Worm (Caenorhabditis elegans) whole organism, L4 larva: ENCODE results near the gene K10G9.2.

ENCODE experiments used
- F26F4.8 ChIP-seq: fragments of 200-800 bp; sonication (Bioruptor generic); conservative IDR thresholded peaks from 2 replicates; pipeline ENCODE4 v1.3.6; 2022; ENCODE audit warnings: missing genetic modification characterization, missing compliant biosample characterization
- F44E2.7 ChIP-seq: fragments of 200-800 bp; sonication (Bioruptor generic); IDR thresholded peaks from 2 replicates; pipeline ENCODE4 v2.1.2; 2022; ENCODE audit warnings: missing genetic modification characterization, missing compliant biosample characterization
- R02D3.7 ChIP-seq: fragments of 150-350 bp; sonication (generic microtip); optimal IDR thresholded peaks from 3 replicates; lab custom pipeline; 2014; ENCODE audit warnings: missing biosample characterization, missing genetic modification characterization
- T20F7.1 ChIP-seq: fragments of 200-800 bp; sonication (Bioruptor generic); optimal IDR thresholded peaks from 2 replicates; lab custom pipeline; 2018; ENCODE audit warnings: mild to moderate bottlenecking, missing genetic modification characterization, missing compliant biosample characterization
- T26A8.4 ChIP-seq: fragments of 200-800 bp; sonication (Bioruptor generic); IDR thresholded peaks from 2 replicates; pipeline ENCODE4 v1.3.6; 2022; ENCODE audit warnings: missing genetic modification characterization, missing compliant biosample characterization
- Y48G9A.11 ChIP-seq: fragments of 200-800 bp; sonication (Bioruptor generic); IDR thresholded peaks from 2 replicates; pipeline ENCODE4 v1.3.6; 2022; ENCODE audit warnings: missing genetic modification reagents, missing genetic modification characterization, missing compliant biosample characterization
- Y5F2A.4 ChIP-seq: fragments of 200-800 bp; sonication (Bioruptor generic); optimal IDR thresholded peaks from 2 replicates; lab custom pipeline; 2018; ENCODE audit warnings: mild to moderate bottlenecking, missing genetic modification characterization, missing compliant biosample characterization
- ama-1 ChIP-seq: fragments of 150-350 bp; optimal IDR thresholded peaks from 2 replicates; lab custom pipeline; 2014; ENCODE audit warnings: inconsistent platforms, mixed read lengths
- arid-1 ChIP-seq: fragments of 200-800 bp; sonication (Bioruptor generic); conservative IDR thresholded peaks from 2 replicates; pipeline ENCODE4 v1.3.6; 2022; ENCODE audit warnings: missing genetic modification reagents, missing genetic modification characterization, missing compliant biosample characterization
- ceh-20 ChIP-seq: fragments of 200-800 bp; sonication (Bioruptor generic); IDR thresholded peaks from 2 replicates; pipeline ENCODE4 v1.3.6; 2022; ENCODE audit warnings: missing genetic modification reagents, missing genetic modification characterization, missing compliant biosample characterization
- ceh-28 ChIP-seq: fragments of 150-350 bp; optimal IDR thresholded peaks from 2 replicates; lab custom pipeline; 2014; ENCODE audit warnings: missing biosample characterization, missing genetic modification reagents, missing genetic modification characterization
- ceh-44 ChIP-seq: fragments of 200-800 bp; sonication (Bioruptor generic); IDR thresholded peaks from 2 replicates; pipeline ENCODE4 v1.3.6; 2022; ENCODE audit warnings: missing genetic modification reagents, missing genetic modification characterization, missing compliant biosample characterization
- ceh-62 ChIP-seq: sonication (generic microtip); optimal IDR thresholded peaks from 2 replicates; lab custom pipeline; 2017; ENCODE audit warnings: missing biosample characterization, missing genetic modification characterization
- ces-1 ChIP-seq: fragments of 150-350 bp; sonication (generic microtip); optimal IDR thresholded peaks from 4 replicates; lab custom pipeline; 2014; ENCODE audit warnings: missing biosample characterization, missing genetic modification reagents, missing genetic modification characterization
- ctbp-1 ChIP-seq: fragments of 200-800 bp; sonication (Bioruptor generic); IDR thresholded peaks from 2 replicates; pipeline ENCODE4 v1.3.6; 2022; ENCODE audit warnings: missing genetic modification reagents, missing genetic modification characterization, missing compliant biosample characterization
- daf-16 ChIP-seq, 3 experiments: sonication (generic microtip); optimal IDR thresholded peaks; 2 replicates each; lab custom pipeline; 2016 to 2017; ENCODE audit warnings: missing genetic modification characterization in 3 of 3, missing genetic modification reagents in 3 of 3, mild to moderate bottlenecking in 2 of 3, missing compliant biosample characterization in 2 of 3, missing biosample characterization in 1 of 3, moderate library complexity in 1 of 3
- daf-19 ChIP-seq: fragments of 200-800 bp; sonication (Bioruptor generic); conservative IDR thresholded peaks from 2 replicates; pipeline ENCODE4 v1.3.6; 2022; ENCODE audit warnings: missing genetic modification characterization, missing compliant biosample characterization
- dmd-6 ChIP-seq: fragments of 200-800 bp; sonication (Bioruptor generic); IDR thresholded peaks from 2 replicates; pipeline ENCODE4 v1.3.6; 2022; ENCODE audit warnings: missing genetic modification reagents, missing genetic modification characterization, missing compliant biosample characterization
- dmd-9 ChIP-seq: fragments of 200-800 bp; sonication (Bioruptor generic); IDR thresholded peaks from 2 replicates; pipeline ENCODE4 v1.3.6; 2022; ENCODE audit warnings: missing genetic modification reagents, missing genetic modification characterization, missing compliant biosample characterization
- dve-1 ChIP-seq: sonication (generic microtip); optimal IDR thresholded peaks from 2 replicates; lab custom pipeline; 2017; ENCODE audit warnings: antibody characterized with exemption, mild to moderate bottlenecking, missing genetic modification characterization, missing compliant biosample characterization; ENCODE audit not compliant: insufficient read depth
- hif-1 ChIP-seq, 2 experiments: sonication (generic microtip); optimal IDR thresholded peaks; 2 replicates each; lab custom pipeline; 2016 to 2017; ENCODE audit warnings: missing compliant biosample characterization in 2 of 2, missing genetic modification characterization in 2 of 2, missing genetic modification reagents in 2 of 2, missing genotype in 2 of 2, mild to moderate bottlenecking in 1 of 2
- hlh-11 ChIP-seq: fragments of 200-800 bp; sonication (Bioruptor generic); optimal IDR thresholded peaks from 2 replicates; lab custom pipeline; 2018; ENCODE audit warnings: mild to moderate bottlenecking, missing genetic modification characterization, missing compliant biosample characterization
- hlh-30 ChIP-seq: sonication (generic microtip); optimal IDR thresholded peaks from 2 replicates; lab custom pipeline; 2017; ENCODE audit warnings: antibody characterized with exemption, mild to moderate bottlenecking, missing genetic modification characterization, missing compliant biosample characterization; ENCODE audit not compliant: insufficient read depth
- lim-7 ChIP-seq: fragments of 200-800 bp; sonication (Bioruptor generic); IDR thresholded peaks from 2 replicates; pipeline ENCODE4 v1.3.6; 2022; ENCODE audit warnings: missing genetic modification characterization, missing compliant biosample characterization
- lin-15B ChIP-seq: fragments of 150-350 bp; sonication (generic microtip); optimal IDR thresholded peaks from 3 replicates; lab custom pipeline; 2014; ENCODE audit warnings: missing biosample characterization, missing genetic modification characterization
- lir-3 ChIP-seq: sonication (generic microtip); optimal IDR thresholded peaks from 2 replicates; lab custom pipeline; 2016; ENCODE audit warnings: mild to moderate bottlenecking, missing genetic modification characterization, missing compliant biosample characterization
- madf-5 ChIP-seq, 2 experiments: fragments of 200-800 bp; sonication (Bioruptor generic); IDR thresholded peaks; 2 replicates each; pipeline ENCODE4 v1.3.6; 2022; ENCODE audit warnings: missing compliant biosample characterization in 2 of 2, missing genetic modification characterization in 2 of 2
- mdl-1 ChIP-seq, 2 experiments: fragments of 150-350 bp in 1 of 2; sonication (generic microtip) in 1 of 2; optimal IDR thresholded peaks; 2 replicates each; lab custom pipeline; 2014 to 2017; ENCODE audit warnings: missing biosample characterization in 2 of 2, missing genetic modification characterization in 2 of 2
- mes-2 ChIP-seq: sonication (generic microtip); optimal IDR thresholded peaks from 2 replicates; lab custom pipeline; 2016; ENCODE audit warnings: missing genotype, mild to moderate bottlenecking, missing genetic modification characterization, missing compliant biosample characterization; ENCODE audit not compliant: poor library complexity, severe bottlenecking
- mxl-2 ChIP-seq: fragments of 200-800 bp; sonication (Bioruptor generic); conservative IDR thresholded peaks from 2 replicates; pipeline ENCODE4 v1.3.6; 2022; ENCODE audit warnings: missing genetic modification reagents, missing genetic modification characterization, missing compliant biosample characterization
- nhr-102 ChIP-seq: sonication (generic microtip); optimal IDR thresholded peaks from 2 replicates; lab custom pipeline; 2016; ENCODE audit warnings: mild to moderate bottlenecking, missing genetic modification characterization, moderate library complexity, missing compliant biosample characterization
- nhr-111 ChIP-seq: fragments of 200-800 bp; sonication (Bioruptor generic); optimal IDR thresholded peaks from 2 replicates; lab custom pipeline; 2018; ENCODE audit warnings: mild to moderate bottlenecking, missing genetic modification characterization, missing compliant biosample characterization
- nhr-237 ChIP-seq: sonication (generic microtip); optimal IDR thresholded peaks from 2 replicates; lab custom pipeline; 2017; ENCODE audit warnings: missing biosample characterization, missing genetic modification characterization
- nhr-25 ChIP-seq: sonication (generic microtip); optimal IDR thresholded peaks from 2 replicates; lab custom pipeline; 2017; ENCODE audit warnings: missing genetic modification characterization, mild to moderate bottlenecking, missing compliant biosample characterization, antibody characterized with exemption, moderate library complexity, borderline replicate concordance; ENCODE audit not compliant: insufficient read depth
- nhr-28 ChIP-seq: fragments of 150-350 bp; optimal IDR thresholded peaks from 2 replicates; lab custom pipeline; 2014; ENCODE audit warnings: missing biosample characterization, missing genetic modification characterization
- nhr-41 ChIP-seq: fragments of 200-800 bp; sonication (Bioruptor generic); IDR thresholded peaks from 2 replicates; pipeline ENCODE4 v1.3.6; 2022; ENCODE audit warnings: missing genetic modification reagents, missing genetic modification characterization, missing compliant biosample characterization
- nhr-48 ChIP-seq: sonication (generic microtip); optimal IDR thresholded peaks from 2 replicates; lab custom pipeline; 2016; ENCODE audit warnings: mild to moderate bottlenecking, missing genetic modification characterization, missing compliant biosample characterization
- nhr-6 ChIP-seq: fragments of 150-350 bp; optimal IDR thresholded peaks from 2 replicates; lab custom pipeline; 2014; ENCODE audit warnings: missing biosample characterization, missing genetic modification characterization
- pha-4 ChIP-seq, 2 experiments: fragments of 150-350 bp in 1 of 2; fragments of 200-800 bp in 1 of 2; sonication (Bioruptor generic) in 1 of 2; IDR thresholded peaks in 1 of 2; optimal IDR thresholded peaks in 1 of 2; 2 replicates each; pipeline versions ENCODE4 v1.3.6 to Lab custom; 2014 to 2022; ENCODE audit warnings: missing genetic modification characterization in 2 of 2, missing genetic modification reagents in 2 of 2, missing biosample characterization in 1 of 2, missing compliant biosample characterization in 1 of 2
- set-16 ChIP-seq: fragments of 200-800 bp; sonication (Bioruptor generic); IDR thresholded peaks from 2 replicates; pipeline ENCODE4 v1.3.6; 2022; ENCODE audit warnings: missing genetic modification reagents, missing genetic modification characterization, missing compliant biosample characterization
- snpc-1.2 ChIP-seq: fragments of 200-800 bp; sonication (Bioruptor generic); IDR thresholded peaks from 2 replicates; pipeline ENCODE4 v1.3.6; 2022; ENCODE audit warnings: missing genetic modification reagents, missing genetic modification characterization, missing compliant biosample characterization
- spr-3 ChIP-seq: fragments of 200-800 bp; sonication (Bioruptor generic); optimal IDR thresholded peaks from 2 replicates; lab custom pipeline; 2018; ENCODE audit warnings: mild to moderate bottlenecking, missing genetic modification characterization, missing compliant biosample characterization
- unc-62 ChIP-seq, 3 experiments: fragments of 150-350 bp in 1 of 3; sonication (generic microtip); optimal IDR thresholded peaks in 2 of 3; peaks in 1 of 3; 1 replicate in 1 of 3; 2 replicates in 2 of 3; lab custom pipeline; 2014 to 2017; ENCODE audit warnings: missing biosample characterization in 3 of 3, missing genetic modification characterization in 3 of 3, missing genetic modification reagents in 3 of 3, missing genotype in 1 of 3
- zag-1 ChIP-seq: fragments of 150-350 bp; optimal IDR thresholded peaks from 2 replicates; lab custom pipeline; 2014; ENCODE audit warnings: missing biosample characterization, missing genetic modification characterization
- zip-11 ChIP-seq: fragments of 200-800 bp; sonication (Bioruptor generic); IDR thresholded peaks from 2 replicates; pipeline ENCODE4 v1.3.6; 2022; ENCODE audit warnings: missing genetic modification characterization, missing compliant biosample characterization
- zip-2 ChIP-seq: fragments of 150-350 bp; optimal IDR thresholded peaks from 2 replicates; lab custom pipeline; 2014; ENCODE audit warnings: missing biosample characterization, missing genetic modification characterization

K10G9.2 gene

DNA sequence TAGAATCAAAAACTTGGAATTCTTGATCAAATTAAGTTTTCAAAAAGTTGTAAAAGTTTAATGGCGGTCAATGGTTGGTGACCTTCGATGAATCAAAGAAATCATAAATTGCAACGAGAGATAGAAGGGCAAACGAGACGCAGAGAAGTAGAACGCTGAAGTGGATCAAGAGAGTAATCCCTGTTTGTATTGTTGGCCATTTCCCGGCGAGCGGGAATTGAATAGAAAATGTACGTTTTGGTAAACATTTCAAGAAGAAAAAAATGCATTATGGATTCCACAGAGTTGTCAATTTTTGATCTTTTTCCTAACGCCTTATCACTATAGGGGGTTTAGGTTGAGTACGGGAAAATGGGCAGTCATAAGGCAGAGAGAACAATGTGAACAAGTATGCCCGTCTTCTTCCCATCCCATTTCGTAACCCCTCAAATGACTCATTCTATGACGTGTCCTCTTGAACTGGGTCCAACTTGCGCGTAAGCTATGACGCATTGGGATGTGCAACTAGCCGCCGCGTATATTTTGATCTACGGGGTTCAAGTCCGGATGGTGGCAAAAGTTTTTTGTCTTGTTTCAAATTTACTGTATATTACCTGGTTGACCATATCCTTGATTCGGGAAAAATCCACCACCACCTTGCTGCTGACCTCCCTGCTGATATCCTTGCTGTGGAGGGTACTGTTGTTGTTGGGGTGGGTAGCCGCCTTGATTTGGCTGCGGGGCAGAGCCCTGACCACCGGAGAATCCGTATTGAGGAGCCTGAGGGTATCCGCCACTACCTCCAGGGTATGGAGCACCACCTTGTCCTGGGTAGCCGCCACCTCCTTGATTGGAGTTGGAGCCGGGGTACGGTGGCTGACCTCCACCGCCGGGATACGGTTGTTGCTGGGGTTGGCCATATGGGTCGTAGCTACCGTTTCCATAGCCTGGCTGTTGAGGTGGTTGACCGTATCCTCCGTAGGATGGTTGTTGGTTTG is 43.1 kb downstream of the K10G9.2 start:
- TF ChIP-seq T20F7.1 (GFP tag; lab: Kevin White, UChicago): no peak
- no peak for TF ChIP-seq pha-4 (GFP tag; IDR thresholded peaks at IDR 0.05; lab: Robert Waterston, UW)
- peak; percentile 49 for TF ChIP-seq pha-4 (tag; optimal IDR thresholded peaks at IDR 0.05; lab: Kevin White, UChicago)
- TF ChIP-seq lim-7 (GFP tag; lab: Robert Waterston, UW): no peak
- TF ChIP-seq hlh-30 (tag; lab: Kevin White, UChicago): peak; percentile 32
- no peak for TF ChIP-seq spr-3 (GFP tag; lab: Kevin White, UChicago)
- TF ChIP-seq mxl-2: no peak
- TF ChIP-seq madf-5 (GFP tag; IDR thresholded peaks at IDR 0.05; lab: Robert Waterston, UW): no peak
- no peak for TF ChIP-seq dmd-9
- TF ChIP-seq lin-15B (tag; lab: Kevin White, UChicago): no peak
- 0 out of 2 replicates have a peak, but pooled peaks have one; percentile 29 for TF ChIP-seq Y48G9A.11 (GFP tag; lab: Robert Waterston, UW)
- peak in 1 of 2 experiments; percentile 89 for TF ChIP-seq unc-62 (GFP tag; optimal IDR thresholded peaks at IDR 0.05 in 1 of 2; lab: Kevin White, UChicago)
- no peak for TF ChIP-seq unc-62 (tag; optimal IDR thresholded peaks at IDR 0.05; lab: Kevin White, UChicago)
- TF ChIP-seq mdl-1 (tag; optimal IDR thresholded peaks at IDR 0.05; lab: Kevin White, UChicago): no peak
- no peak for TF ChIP-seq lir-3
- no peak for TF ChIP-seq ama-1 (lab: Kevin White, UChicago)
- no peak for TF ChIP-seq nhr-41 (GFP tag; lab: Robert Waterston, UW)
- no peak for TF ChIP-seq ceh-28 (tag; lab: Kevin White, UChicago)
- TF ChIP-seq dve-1: peak; percentile 13
- TF ChIP-seq set-16 (GFP tag; lab: Robert Waterston, UW): peak; percentile 89
- no peak for TF ChIP-seq ceh-20 (GFP tag; lab: Robert Waterston, UW)
- no peak for TF ChIP-seq daf-16 (GFP tag; optimal IDR thresholded peaks at IDR 0.05; lab: Kevin White, UChicago)
- peak; percentile 44 for TF ChIP-seq daf-16 (tag; optimal IDR thresholded peaks at IDR 0.05; lab: Kevin White, UChicago)
- TF ChIP-seq ceh-44 (GFP tag; lab: Robert Waterston, UW): no peak
- no peak for TF ChIP-seq zag-1 (tag; lab: Kevin White, UChicago)
- no peak for TF ChIP-seq arid-1
- TF ChIP-seq dmd-6 (GFP tag; lab: Robert Waterston, UW): peak; percentile 21; the same call in 1 of the 2 replicates
- no peak for TF ChIP-seq R02D3.7
- TF ChIP-seq nhr-237 (tag; lab: Kevin White, UChicago): no peak
- TF ChIP-seq nhr-102: no peak
- no peak for TF ChIP-seq T26A8.4 (GFP tag; lab: Robert Waterston, UW)
- TF ChIP-seq hif-1 (tag; optimal IDR thresholded peaks at IDR 0.05; lab: Kevin White, UChicago): no peak
- no peak for TF ChIP-seq nhr-111 (GFP tag; lab: Kevin White, UChicago)
- TF ChIP-seq F44E2.7 (GFP tag; lab: Robert Waterston, UW): no peak
- TF ChIP-seq nhr-48: no peak
- TF ChIP-seq nhr-25: no peak
- TF ChIP-seq nhr-28: peak; percentile 7
- no peak for TF ChIP-seq zip-2
- no peak for TF ChIP-seq Y5F2A.4 (GFP tag; lab: Kevin White, UChicago)
- no peak for TF ChIP-seq ctbp-1 (GFP tag; lab: Robert Waterston, UW)
- TF ChIP-seq F26F4.8 (GFP tag; lab: Robert Waterston, UW): no peak
- TF ChIP-seq snpc-1.2 (GFP tag; lab: Robert Waterston, UW): no peak
- TF ChIP-seq nhr-6 (tag; lab: Kevin White, UChicago): peak; percentile 29
- TF ChIP-seq zip-11 (GFP tag; lab: Robert Waterston, UW): no peak
- peak; percentile 0 for TF ChIP-seq hlh-11 (tag; lab: Kevin White, UChicago)
- TF ChIP-seq daf-19 (GFP tag; lab: Robert Waterston, UW): no peak
- TF ChIP-seq ces-1 (GFP tag; lab: Kevin White, UChicago): no peak
- TF ChIP-seq ceh-62: no peak
- TF ChIP-seq mes-2 (tag; lab: Kevin White, UChicago): no peak
